Worm (Caenorhabditis elegans) whole organism, L3 larva: Measurements from ENCODE around the gene dli-1.

ENCODE experiments used
- R02D3.7 ChIP-seq: fragments of 150-350 bp; optimal IDR thresholded peaks from 2 replicates; lab custom pipeline; 2014; ENCODE audit warnings: missing biosample characterization, missing genetic modification characterization
- ZK546.5 ChIP-seq: sonication (generic microtip); optimal IDR thresholded peaks from 2 replicates; lab custom pipeline; 2017; ENCODE audit warnings: missing biosample characterization, missing genetic modification characterization
- aly-2 ChIP-seq: fragments of 150-350 bp; optimal IDR thresholded peaks from 2 replicates; lab custom pipeline; 2014; ENCODE audit warnings: missing biosample characterization, missing genetic modification characterization
- ceh-16 ChIP-seq: sonication (generic microtip); optimal IDR thresholded peaks from 2 replicates; lab custom pipeline; 2017; ENCODE audit warnings: missing biosample characterization, missing genetic modification characterization
- ceh-82 ChIP-seq: fragments of 150-350 bp; optimal IDR thresholded peaks from 2 replicates; lab custom pipeline; 2014; ENCODE audit warnings: missing biosample characterization, missing genetic modification characterization
- ceh-9 ChIP-seq: sonication (generic microtip); optimal IDR thresholded peaks from 2 replicates; lab custom pipeline; 2018; ENCODE audit warnings: missing biosample characterization, missing genetic modification characterization
- daf-12 ChIP-seq: fragments of 150-350 bp; optimal IDR thresholded peaks from 2 replicates; lab custom pipeline; 2014; ENCODE audit warnings: missing biosample characterization, missing genetic modification reagents, missing genetic modification characterization
- egl-27 ChIP-seq: sonication (generic microtip); optimal IDR thresholded peaks from 4 replicates; lab custom pipeline; 2017; ENCODE audit warnings: missing biosample characterization, missing genetic modification reagents, missing genetic modification characterization
- egl-5 ChIP-seq: fragments of 150-350 bp; optimal IDR thresholded peaks from 2 replicates; lab custom pipeline; 2017; ENCODE audit warnings: missing biosample characterization, missing genetic modification reagents, missing genetic modification characterization, inconsistent platforms
- elt-2 ChIP-seq: sonication (generic microtip); optimal IDR thresholded peaks from 2 replicates; lab custom pipeline; 2016; ENCODE audit warnings: missing genetic modification reagents, mild to moderate bottlenecking, missing genetic modification characterization, missing compliant biosample characterization
- elt-3 ChIP-seq, 3 experiments: fragments of 150-350 bp in 1 of 3; sonication (generic microtip) in 2 of 3; optimal IDR thresholded peaks; 2 replicates in 2 of 3; 4 replicates in 1 of 3; lab custom pipeline; 2014 to 2017; ENCODE audit warnings: missing biosample characterization in 3 of 3, missing genetic modification characterization in 3 of 3
- eor-1 ChIP-seq, 2 experiments: fragments of 150-350 bp; optimal IDR thresholded peaks; 2 replicates each; lab custom pipeline; 2014 to 2018; ENCODE audit warnings: missing biosample characterization in 2 of 2, missing genetic modification characterization in 2 of 2
- fkh-10 ChIP-seq: sonication (generic microtip); optimal IDR thresholded peaks from 2 replicates; lab custom pipeline; 2017; ENCODE audit warnings: missing biosample characterization, missing genetic modification reagents, missing genetic modification characterization
- fkh-2 ChIP-seq: fragments of 150-350 bp; optimal IDR thresholded peaks from 2 replicates; lab custom pipeline; 2014; ENCODE audit warnings: missing biosample characterization, missing genetic modification reagents, missing genetic modification characterization
- fos-1 ChIP-seq: fragments of 150-350 bp; optimal IDR thresholded peaks from 2 replicates; lab custom pipeline; 2014; ENCODE audit warnings: missing biosample characterization, missing genetic modification characterization
- hmg-11 ChIP-seq: sonication (generic microtip); optimal IDR thresholded peaks from 2 replicates; lab custom pipeline; 2016; ENCODE audit warnings: missing genetic modification characterization, missing compliant biosample characterization
- jun-1 ChIP-seq: fragments of 150-350 bp; optimal IDR thresholded peaks from 2 replicates; lab custom pipeline; 2014; ENCODE audit warnings: missing biosample characterization, missing genetic modification reagents, missing genetic modification characterization
- lin-39 ChIP-seq: fragments of 150-350 bp; optimal IDR thresholded peaks from 2 replicates; lab custom pipeline; 2018; ENCODE audit warnings: missing biosample characterization, missing genetic modification reagents, missing genetic modification characterization
- mdl-1 ChIP-seq: fragments of 150-350 bp; optimal IDR thresholded peaks from 2 replicates; lab custom pipeline; 2014; ENCODE audit warnings: missing biosample characterization, missing genetic modification characterization
- mml-1 ChIP-seq: fragments of 150-350 bp; sonication (generic microtip); optimal IDR thresholded peaks from 3 replicates; lab custom pipeline; 2014; ENCODE audit warnings: missing biosample characterization, missing genetic modification characterization
- nhr-11 ChIP-seq: fragments of 150-350 bp; optimal IDR thresholded peaks from 2 replicates; lab custom pipeline; 2014; ENCODE audit warnings: missing biosample characterization, missing genetic modification characterization
- nhr-23 ChIP-seq: fragments of 150-350 bp; optimal IDR thresholded peaks from 2 replicates; lab custom pipeline; 2014; ENCODE audit warnings: missing biosample characterization, missing genetic modification reagents, missing genetic modification characterization
- nhr-237 ChIP-seq: fragments of 150-350 bp; optimal IDR thresholded peaks from 2 replicates; lab custom pipeline; 2014; ENCODE audit warnings: missing biosample characterization, missing genetic modification characterization
- nhr-25 ChIP-seq: sonication (generic microtip); optimal IDR thresholded peaks from 2 replicates; lab custom pipeline; 2017; ENCODE audit warnings: missing biosample characterization, missing genetic modification characterization
- nhr-43 ChIP-seq: sonication (generic microtip); optimal IDR thresholded peaks from 2 replicates; lab custom pipeline; 2016; ENCODE audit warnings: mild to moderate bottlenecking, missing genetic modification characterization, missing compliant biosample characterization; ENCODE audit not compliant: poor library complexity, severe bottlenecking
- nhr-77 ChIP-seq: fragments of 150-350 bp; optimal IDR thresholded peaks from 2 replicates; lab custom pipeline; 2014; ENCODE audit warnings: missing biosample characterization, missing genetic modification characterization
- pqm-1 ChIP-seq: fragments of 150-350 bp; optimal IDR thresholded peaks from 2 replicates; lab custom pipeline; 2017; ENCODE audit warnings: missing biosample characterization, missing genetic modification characterization, inconsistent platforms
- sea-2 ChIP-seq: fragments of 150-350 bp; sonication (generic microtip); optimal IDR thresholded peaks from 4 replicates; lab custom pipeline; 2014; ENCODE audit warnings: missing biosample characterization, missing genetic modification reagents, missing genetic modification characterization
- snpc-4 ChIP-seq: fragments of 150-350 bp; optimal IDR thresholded peaks from 2 replicates; lab custom pipeline; 2014; ENCODE audit warnings: missing biosample characterization, missing genetic modification characterization
- tbx-2 ChIP-seq: sonication (generic microtip); optimal IDR thresholded peaks from 2 replicates; lab custom pipeline; 2016; ENCODE audit warnings: mild to moderate bottlenecking, missing genetic modification characterization, missing compliant biosample characterization
- zag-1 ChIP-seq: fragments of 150-350 bp; optimal IDR thresholded peaks from 2 replicates; lab custom pipeline; 2014; ENCODE audit warnings: missing biosample characterization, missing genetic modification characterization
- ztf-4 ChIP-seq: fragments of 150-350 bp; optimal IDR thresholded peaks from 2 replicates; lab custom pipeline; 2014; ENCODE audit warnings: missing biosample characterization, missing genetic modification characterization

Gene dli-1

ce11 chrIV:13110876-13111275 lies 12.3 kb upstream of the dli-1 start:
- TF ChIP-seq tbx-2 (tag; lab: Kevin White, UChicago), result no peak
- no peak for TF ChIP-seq ceh-9
- TF ChIP-seq eor-1 (tag; optimal IDR thresholded peaks at IDR 0.05; lab: Kevin White, UChicago), result no peak
- TF ChIP-seq nhr-25, result peak; percentile 6

DNA sequence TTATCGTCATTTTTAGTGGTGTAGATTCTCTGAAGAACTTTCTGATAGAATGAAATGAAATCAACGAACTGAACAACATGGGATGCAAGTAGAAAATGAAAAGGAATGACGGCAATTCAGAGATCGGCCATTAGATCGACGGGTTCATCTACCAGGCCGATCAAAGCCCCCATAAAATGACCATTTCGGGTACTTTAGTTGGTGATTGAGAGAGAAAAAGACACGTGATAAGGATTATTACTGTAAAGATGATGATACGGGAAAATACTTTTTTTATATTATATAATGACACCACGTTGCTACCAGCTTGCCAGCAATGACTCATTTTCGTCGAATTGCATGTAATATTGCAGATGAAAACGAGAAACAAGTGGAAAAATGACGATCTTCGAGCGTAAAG lies 11.2 kb upstream of the dli-1 start, which contains the start of gene best-1:
Gene best-1 (minus strand): TSS at position 29 of the 400 bp plus-strand sequence.
- no peak for TF ChIP-seq fos-1 (tag; lab: Kevin White, UChicago)
- no peak for TF ChIP-seq nhr-25
- no peak for TF ChIP-seq ceh-16 (tag; lab: Kevin White, UChicago)
- TF ChIP-seq egl-5 (tag; lab: Kevin White, UChicago), result peak; percentile 57
- TF ChIP-seq aly-2 (tag; lab: Kevin White, UChicago), result no peak
- TF ChIP-seq daf-12 (tag; lab: Kevin White, UChicago), result no peak
- TF ChIP-seq fkh-2 (tag; lab: Kevin White, UChicago), result no peak
- TF ChIP-seq egl-27 (tag; lab: Kevin White, UChicago), result no peak
- TF ChIP-seq nhr-43, result no peak
- no peak for TF ChIP-seq sea-2
- TF ChIP-seq elt-2 (tag; lab: Kevin White, UChicago), result no peak
- no peak for TF ChIP-seq nhr-237 (tag; lab: Kevin White, UChicago)
- peak; percentile 14 for TF ChIP-seq mdl-1
- TF ChIP-seq hmg-11 (tag; lab: Kevin White, UChicago), result no peak
- TF ChIP-seq fkh-10 (GFP tag; lab: Kevin White, UChicago), result no peak
- TF ChIP-seq pqm-1 (tag; lab: Kevin White, UChicago), result no peak
- TF ChIP-seq lin-39 (tag; lab: Kevin White, UChicago), result no peak
- TF ChIP-seq ceh-9, result no peak
- TF ChIP-seq tbx-2 (tag; lab: Kevin White, UChicago), result no peak
- TF ChIP-seq elt-3 (tag; optimal IDR thresholded peaks at IDR 0.05; lab: Kevin White, UChicago), result no peak
- no peak for TF ChIP-seq ZK546.5 (tag; lab: Kevin White, UChicago)
- no peak for TF ChIP-seq mml-1 (tag; lab: Kevin White, UChicago)
- no peak for TF ChIP-seq R02D3.7 (tag; lab: Kevin White, UChicago)
- TF ChIP-seq nhr-23 (tag; lab: Kevin White, UChicago), result peak; percentile 1
- TF ChIP-seq snpc-4, result no peak
- TF ChIP-seq, all 47 proteins: peak for 3

- no peak for TF ChIP-seq nhr-77 (tag; lab: Kevin White, UChicago)
- TF ChIP-seq, all 47 proteins: peak for 0
Measured at ce11 chrIV:13108430-13108829, 9.8 kb upstream of the dli-1 start.

DNA sequence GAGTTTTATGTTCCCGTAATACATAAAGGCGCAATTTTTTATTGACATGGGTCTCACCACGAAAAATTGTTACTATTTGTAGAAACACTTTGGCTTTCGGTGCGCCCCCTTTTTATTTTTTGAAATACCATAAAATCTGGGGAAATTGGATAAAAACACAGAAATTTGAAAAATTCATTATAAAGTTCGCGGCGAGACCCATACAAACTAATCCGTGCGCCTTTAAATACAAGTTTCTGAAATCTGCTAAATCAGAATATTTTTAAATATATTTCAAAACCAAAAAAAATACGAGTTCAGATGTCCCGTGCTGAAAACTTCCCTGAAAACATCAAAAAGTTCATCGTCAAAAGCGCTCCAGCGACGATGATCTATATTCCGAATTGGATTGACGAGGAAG lies 8.8 kb upstream of the dli-1 start, which contains the start of gene B0564.2:
Gene B0564.2 (plus strand): TSS at position 301 of the 400 bp plus-strand sequence.
- TF ChIP-seq jun-1 (tag; lab: Kevin White, UChicago) (no peak), elt-3 (tag; optimal IDR thresholded peaks at IDR 0.05; lab: Kevin White, UChicago) (no peak), pqm-1 (tag; lab: Kevin White, UChicago) (no peak), ZK546.5 (tag; lab: Kevin White, UChicago) (no peak), zag-1 (tag; lab: Kevin White, UChicago) (no peak), ceh-82 (tag; lab: Kevin White, UChicago) (no peak), ztf-4 (tag; lab: Kevin White, UChicago) (no peak)

DNA sequence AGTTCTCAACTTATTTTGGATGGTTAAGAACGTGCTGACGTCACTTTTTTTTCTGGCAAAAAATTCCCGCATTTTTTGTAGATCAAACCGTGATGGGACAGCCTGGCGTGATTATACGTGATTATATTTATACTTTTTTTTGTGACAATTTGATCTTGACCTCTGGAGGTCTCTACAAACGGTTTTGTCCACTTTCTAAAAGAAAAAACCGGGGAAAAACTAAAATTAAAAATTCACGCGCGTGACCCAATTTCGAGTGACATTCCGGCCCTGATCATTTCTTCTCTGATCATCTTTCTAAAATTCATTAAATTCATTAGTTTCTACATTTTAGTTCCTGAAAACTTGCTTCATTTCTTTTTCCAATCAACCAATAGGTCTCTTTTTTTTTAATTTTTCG lies 6.3 kb upstream of the dli-1 start, which contains the start of gene rde-11:
Gene rde-11 (plus strand): TSS at position 301 of the 400 bp plus-strand sequence.
- TF ChIP-seq fos-1 (tag; lab: Kevin White, UChicago) (no peak), egl-27 (tag; lab: Kevin White, UChicago) (no peak), R02D3.7 (tag; lab: Kevin White, UChicago) (no peak), nhr-11 (tag; lab: Kevin White, UChicago) (no peak), mdl-1 (no peak), hmg-11 (tag; lab: Kevin White, UChicago) (no peak), ceh-82 (tag; lab: Kevin White, UChicago) (no peak), ztf-4 (tag; lab: Kevin White, UChicago) (no peak), eor-1 (tag; optimal IDR thresholded peaks at IDR 0.05; lab: Kevin White, UChicago) (no peak), mml-1 (tag; lab: Kevin White, UChicago) (no peak), nhr-43 (no peak), zag-1 (tag; lab: Kevin White, UChicago) (no peak)
